Worm (Caenorhabditis elegans) whole organism, young adult: ENCODE data around the gene col-93.

Experiments used
- B0019.2 ChIP-seq: fragments of 200-800 bp; sonication (Bioruptor generic); conservative IDR thresholded peaks from 2 replicates; pipeline ENCODE4 v1.3.6; 2022; ENCODE audit warnings: missing genetic modification reagents, missing genetic modification characterization, missing compliant biosample characterization
- B0261.1 ChIP-seq: sonication (generic microtip); optimal IDR thresholded peaks from 2 replicates; lab custom pipeline; 2016; ENCODE audit warnings: mild to moderate bottlenecking, missing genetic modification characterization, moderate library complexity, missing compliant biosample characterization
- F23B12.7 ChIP-seq: sonication (generic microtip); optimal IDR thresholded peaks from 2 replicates; lab custom pipeline; 2017; ENCODE audit warnings: missing genetic modification characterization, mild to moderate bottlenecking, missing compliant biosample characterization, antibody characterized with exemption, moderate library complexity; ENCODE audit not compliant: insufficient read depth
- F37B4.10 ChIP-seq: fragments of 200-800 bp; sonication (Bioruptor generic); IDR thresholded peaks from 2 replicates; pipeline ENCODE4 v1.3.6; 2022; ENCODE audit warnings: missing genetic modification characterization, missing compliant biosample characterization
- Y53F4B.3 ChIP-seq: fragments of 200-800 bp; sonication (Bioruptor generic); IDR thresholded peaks from 2 replicates; pipeline ENCODE4 v1.3.6; 2022; ENCODE audit warnings: missing genetic modification reagents, missing genetic modification characterization, missing compliant biosample characterization
- Y56A3A.18 ChIP-seq: fragments of 200-800 bp; sonication (Bioruptor generic); IDR thresholded peaks from 2 replicates; pipeline ENCODE4 v1.3.6; 2022; ENCODE audit warnings: missing genetic modification reagents, missing genetic modification characterization, missing compliant biosample characterization
- Y67H2A.10 ChIP-seq: fragments of 200-800 bp; sonication (Bioruptor generic); conservative IDR thresholded peaks from 2 replicates; pipeline ENCODE4 v1.3.6; 2022; ENCODE audit warnings: missing genetic modification reagents, missing genetic modification characterization, missing compliant biosample characterization
- Y95B8A.8 ChIP-seq: fragments of 200-800 bp; sonication (Bioruptor generic); IDR thresholded peaks from 2 replicates; pipeline ENCODE4 v1.3.6; 2022; ENCODE audit warnings: missing genetic modification reagents, missing genetic modification characterization, missing compliant biosample characterization
- attf-5 ChIP-seq: fragments of 200-800 bp; sonication (Bioruptor generic); optimal IDR thresholded peaks from 2 replicates; lab custom pipeline; 2018; ENCODE audit warnings: mild to moderate bottlenecking, missing genetic modification characterization, missing compliant biosample characterization
- cebp-1 ChIP-seq, 2 experiments: fragments of 200-800 bp in 1 of 2; sonication (Bioruptor generic) in 1 of 2; sonication (generic microtip) in 1 of 2; IDR thresholded peaks in 1 of 2; optimal IDR thresholded peaks in 1 of 2; 2 replicates each; pipeline versions ENCODE4 v1.3.6 to Lab custom; 2017 to 2022; ENCODE audit warnings: missing compliant biosample characterization in 2 of 2, missing genetic modification characterization in 2 of 2, mild to moderate bottlenecking in 1 of 2, missing genetic modification reagents in 1 of 2, moderate library complexity in 1 of 2
- ceh-58 ChIP-seq: fragments of 200-800 bp; sonication (Bioruptor generic); IDR thresholded peaks from 2 replicates; pipeline ENCODE4 v1.3.6; 2022; ENCODE audit warnings: missing genetic modification characterization, missing compliant biosample characterization
- die-1 ChIP-seq: sonication (generic microtip); optimal IDR thresholded peaks from 2 replicates; lab custom pipeline; 2016; ENCODE audit warnings: missing genotype, mild to moderate bottlenecking, missing genetic modification characterization, missing compliant biosample characterization
- dox-1 ChIP-seq: fragments of 200-800 bp; sonication (Bioruptor generic); IDR thresholded peaks from 2 replicates; pipeline ENCODE4 v1.3.6; 2022; ENCODE audit warnings: missing genetic modification reagents, missing genetic modification characterization, missing compliant biosample characterization
- dpff-1 ChIP-seq: sonication (generic microtip); optimal IDR thresholded peaks from 2 replicates; lab custom pipeline; 2017; ENCODE audit warnings: mild to moderate bottlenecking, missing genetic modification characterization, missing compliant biosample characterization
- efl-1 ChIP-seq: fragments of 150-350 bp; optimal IDR thresholded peaks from 2 replicates; lab custom pipeline; 2014; ENCODE audit warnings: missing biosample characterization, missing genetic modification reagents, missing genetic modification characterization
- fkh-3 ChIP-seq: sonication (generic microtip); optimal IDR thresholded peaks from 2 replicates; lab custom pipeline; 2016; ENCODE audit warnings: mild to moderate bottlenecking, missing genetic modification characterization, missing compliant biosample characterization
- hlh-26 ChIP-seq: fragments of 200-800 bp; sonication (Bioruptor generic); conservative IDR thresholded peaks from 2 replicates; pipeline ENCODE4 v1.3.6; 2022; ENCODE audit warnings: missing genetic modification reagents, missing genetic modification characterization, missing compliant biosample characterization
- hmg-1.2 ChIP-seq: fragments of 200-800 bp; sonication (Bioruptor generic); IDR thresholded peaks from 2 replicates; pipeline ENCODE4 v1.3.6; 2022; ENCODE audit warnings: missing genetic modification reagents, missing genetic modification characterization, missing compliant biosample characterization
- hsf-1 ChIP-seq: fragments of 200-800 bp; sonication (Bioruptor generic); IDR thresholded peaks from 2 replicates; pipeline ENCODE4 v1.3.6; 2022; ENCODE audit warnings: missing genetic modification reagents, missing genetic modification characterization, missing compliant biosample characterization
- lin-54 ChIP-seq: fragments of 200-800 bp; sonication (Bioruptor generic); optimal IDR thresholded peaks from 2 replicates; lab custom pipeline; 2018; ENCODE audit warnings: mild to moderate bottlenecking, missing genetic modification characterization, missing compliant biosample characterization
- lir-1 ChIP-seq: fragments of 200-800 bp; sonication (Bioruptor generic); conservative IDR thresholded peaks from 2 replicates; pipeline ENCODE4 v1.3.6; 2022; ENCODE audit warnings: missing genetic modification reagents, missing genetic modification characterization, missing compliant biosample characterization
- lsy-27 ChIP-seq: sonication (generic microtip); optimal IDR thresholded peaks from 2 replicates; lab custom pipeline; 2017; ENCODE audit warnings: missing genetic modification characterization, mild to moderate bottlenecking, missing compliant biosample characterization, antibody characterized with exemption, missing genotype, borderline replicate concordance; ENCODE audit not compliant: insufficient read depth
- madf-3 ChIP-seq: fragments of 200-800 bp; sonication (Bioruptor generic); IDR thresholded peaks from 2 replicates; pipeline ENCODE4 v1.3.6; 2022; ENCODE audit warnings: missing genetic modification reagents, missing genetic modification characterization, missing compliant biosample characterization
- madf-8 ChIP-seq: fragments of 200-800 bp; sonication (Bioruptor generic); conservative IDR thresholded peaks from 2 replicates; pipeline ENCODE4 v1.3.6; 2022; ENCODE audit warnings: missing genetic modification reagents, missing genetic modification characterization, missing compliant biosample characterization
- mcd-1 ChIP-seq: fragments of 200-800 bp; sonication (Bioruptor generic); IDR thresholded peaks from 2 replicates; pipeline ENCODE4 v1.3.6; 2022; ENCODE audit warnings: missing genetic modification reagents, missing genetic modification characterization, missing compliant biosample characterization
- mxl-1 ChIP-seq: sonication (generic microtip); optimal IDR thresholded peaks from 2 replicates; lab custom pipeline; 2016; ENCODE audit warnings: missing genetic modification characterization, missing compliant biosample characterization
- nfyb-1 ChIP-seq: fragments of 200-800 bp; sonication (Bioruptor generic); IDR thresholded peaks from 2 replicates; pipeline ENCODE4 v1.3.6; 2022; ENCODE audit warnings: missing genetic modification reagents, missing genetic modification characterization, missing compliant biosample characterization
- nhr-120 ChIP-seq: fragments of 200-800 bp; sonication (Bioruptor generic); IDR thresholded peaks from 2 replicates; pipeline ENCODE4 v1.3.6; 2022; ENCODE audit warnings: missing genetic modification characterization, missing compliant biosample characterization
- nhr-179 ChIP-seq: sonication (generic microtip); optimal IDR thresholded peaks from 2 replicates; lab custom pipeline; 2016; ENCODE audit warnings: mild to moderate bottlenecking, missing genetic modification characterization, missing compliant biosample characterization
- pbrm-1 ChIP-seq: fragments of 200-800 bp; sonication (Bioruptor generic); IDR thresholded peaks from 2 replicates; pipeline ENCODE4 v1.3.6; 2022; ENCODE audit warnings: missing genetic modification reagents, missing genetic modification characterization, missing compliant biosample characterization
- pha-4 ChIP-seq: fragments of 150-350 bp; sonication (generic microtip); optimal IDR thresholded peaks from 2 replicates; lab custom pipeline; 2014; ENCODE audit warnings: missing biosample characterization, missing genetic modification reagents, missing genetic modification characterization
- rcor-1 ChIP-seq: fragments of 200-800 bp; sonication (Bioruptor generic); IDR thresholded peaks from 2 replicates; pipeline ENCODE4 v1.3.6; 2022; ENCODE audit warnings: missing genetic modification reagents, missing genetic modification characterization, missing compliant biosample characterization
- repo-1 ChIP-seq: sonication (generic microtip); optimal IDR thresholded peaks from 2 replicates; lab custom pipeline; 2017; ENCODE audit warnings: mild to moderate bottlenecking, missing genetic modification characterization, missing compliant biosample characterization
- sdz-38 ChIP-seq: sonication (generic microtip); optimal IDR thresholded peaks from 2 replicates; lab custom pipeline; 2016; ENCODE audit warnings: missing genotype, missing genetic modification characterization, missing compliant biosample characterization
- snpc-3.4 ChIP-seq: sonication (generic microtip); optimal IDR thresholded peaks from 2 replicates; lab custom pipeline; 2017; ENCODE audit warnings: missing genetic modification characterization, mild to moderate bottlenecking, missing compliant biosample characterization, antibody characterized with exemption, moderate library complexity, missing genotype, missing genetic modification reagents
- snpc-4 ChIP-seq, 5 experiments: fragments of 150-350 bp in 1 of 5; sonication (generic microtip) in 4 of 5; optimal IDR thresholded peaks; 2 replicates each; lab custom pipeline; 2014 to 2018; ENCODE audit warnings: missing genetic modification characterization in 5 of 5, missing biosample characterization in 3 of 5, antibody characterized with exemption in 2 of 5, mild to moderate bottlenecking in 2 of 5, missing compliant biosample characterization in 2 of 5, missing genotype in 2 of 5, moderate library complexity in 2 of 5, missing genetic modification reagents in 1 of 5
- tbp1 ChIP-seq: fragments of 200-800 bp; sonication (Bioruptor generic); optimal IDR thresholded peaks from 2 replicates; lab custom pipeline; 2018; ENCODE audit warnings: mild to moderate bottlenecking, missing genetic modification characterization, missing compliant biosample characterization
- unc-130 ChIP-seq: sonication (generic microtip); optimal IDR thresholded peaks from 2 replicates; lab custom pipeline; 2016; ENCODE audit warnings: missing genetic modification reagents, missing genetic modification characterization, missing compliant biosample characterization
- zfh-2 ChIP-seq: fragments of 200-800 bp; sonication (Bioruptor generic); conservative IDR thresholded peaks from 2 replicates; pipeline ENCODE4 v1.3.6; 2022; ENCODE audit warnings: missing genetic modification reagents, missing genetic modification characterization, missing compliant biosample characterization
- ztf-26 ChIP-seq: sonication (generic microtip); optimal IDR thresholded peaks from 2 replicates; lab custom pipeline; 2017; ENCODE audit warnings: missing genetic modification characterization, missing compliant biosample characterization
- ztf-28 ChIP-seq: fragments of 200-800 bp; sonication (Bioruptor generic); IDR thresholded peaks from 2 replicates; pipeline ENCODE4 v1.3.6; 2022; ENCODE audit warnings: missing genetic modification reagents, missing genetic modification characterization, missing compliant biosample characterization

Gene col-93

DNA sequence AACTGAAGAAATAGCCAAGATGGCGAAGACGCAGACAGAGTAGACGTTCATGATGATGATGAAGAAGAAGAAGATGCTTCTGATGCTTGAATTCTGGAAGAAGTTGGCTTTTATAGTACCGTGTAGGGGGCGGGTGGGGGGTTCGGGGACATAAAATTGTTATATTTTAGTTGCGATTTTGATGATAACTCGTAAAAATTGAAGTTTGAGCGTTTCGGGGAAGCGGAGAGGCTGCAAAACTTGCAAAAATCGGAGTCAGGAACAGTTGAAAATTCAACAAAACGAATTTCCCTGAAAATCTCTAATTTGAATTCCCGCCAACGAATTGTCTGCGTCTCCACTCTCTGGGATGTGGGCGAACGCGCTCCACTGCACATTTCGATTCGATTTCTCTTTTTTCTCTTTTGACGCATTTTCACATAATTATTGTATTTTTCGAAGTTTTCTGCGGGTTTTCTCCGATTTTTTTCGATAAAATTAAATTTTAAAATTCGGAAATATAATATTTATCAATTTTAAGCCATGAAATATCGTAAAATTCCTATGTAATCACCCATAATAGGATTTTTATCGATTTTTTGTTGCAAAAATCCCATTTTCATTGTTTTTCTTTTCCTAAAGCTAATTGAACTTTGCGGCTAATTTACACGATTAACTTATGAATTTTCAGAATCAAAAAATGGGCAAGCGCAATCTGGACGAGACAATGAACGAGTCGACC, 22.3 kb upstream of the col-93 start, which contains the start of the genes fipr-17 and Y48A6B.3 (continued):
- TF ChIP-seq rcor-1 (GFP tag; lab: Robert Waterston, UW) (peak; percentile 56), tbp1 (GFP tag; lab: Kevin White, UChicago) (peak; percentile 65), mxl-1 (no peak), ztf-28 (GFP tag; lab: Robert Waterston, UW) (0 out of 2 replicates have a peak, but pooled peaks have one; percentile 43), F23B12.7 (tag; lab: Kevin White, UChicago) (peak; percentile 93), madf-8 (peak; percentile 60), pbrm-1 (GFP tag; lab: Robert Waterston, UW) (peak; percentile 46; the same call in 1 of the 2 replicates), fkh-3 (tag; lab: Kevin White, UChicago) (no peak), cebp-1 (GFP tag; IDR thresholded peaks at IDR 0.05; lab: Robert Waterston, UW) (no peak), cebp-1 (tag; optimal IDR thresholded peaks at IDR 0.05; lab: Kevin White, UChicago) (peak; percentile 62), dox-1 (peak; percentile 86), hmg-1.2 (GFP tag; lab: Robert Waterston, UW) (peak; percentile 67), hsf-1 (peak; percentile 65; the same call in 1 of the 2 replicates), repo-1 (tag; lab: Kevin White, UChicago) (no peak), unc-130 (GFP tag; lab: Kevin White, UChicago) (no peak), die-1 (tag; lab: Kevin White, UChicago) (no peak), pha-4 (tag; lab: Kevin White, UChicago) (peak; percentile 62), snpc-3.4 (peak; percentile 69), mcd-1 (peak; percentile 97)

- TF ChIP-seq zfh-2 (GFP tag; lab: Robert Waterston, UW) (peak; percentile 47; the same call in 1 of the 2 replicates), snpc-4 (GFP tag; optimal IDR thresholded peaks at IDR 0.05; lab: Kevin White, UChicago) (no peak), snpc-4 (tag; optimal IDR thresholded peaks at IDR 0.05; lab: Kevin White, UChicago) (peak in 1 of 4 experiments; percentile 52), Y95B8A.8 (no peak)
Observed at ce11 chrIII:11002808-11003207, 17.4 kb upstream of the col-93 start.

DNA sequence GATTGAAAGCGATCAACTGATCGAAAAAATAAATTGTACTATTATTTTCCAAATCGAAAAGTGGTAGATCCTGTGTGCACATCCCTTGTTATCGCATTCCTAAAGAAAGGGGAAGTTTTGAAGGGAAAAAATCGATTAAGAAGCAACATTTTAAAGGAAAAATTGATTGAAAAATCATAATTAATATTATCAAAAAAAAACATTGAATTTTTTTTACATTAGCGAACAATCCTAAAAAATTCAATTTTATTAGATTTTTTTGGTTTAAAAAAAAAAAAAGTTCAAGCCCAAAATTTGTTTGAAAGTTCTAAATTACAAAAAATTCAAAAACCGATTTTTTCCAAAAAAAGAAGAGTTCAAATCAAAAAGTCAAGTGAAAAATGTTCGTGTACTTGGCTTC, 9.7 kb upstream of the col-93 start, which contains the start of gene dmsr-5:
Gene dmsr-5, minus strand, starts transcription at position 101 of the 400 bp plus-strand sequence.
- TF ChIP-seq zfh-2 (GFP tag; lab: Robert Waterston, UW) (no peak), dpff-1 (tag; lab: Kevin White, UChicago) (no peak), attf-5 (GFP tag; lab: Kevin White, UChicago) (no peak), efl-1 (GFP tag; lab: Kevin White, UChicago) (no peak), nhr-120 (no peak), Y56A3A.18 (GFP tag; lab: Robert Waterston, UW) (no peak), B0261.1 (tag; lab: Kevin White, UChicago) (no peak), lin-54 (GFP tag; lab: Kevin White, UChicago) (no peak), madf-3 (GFP tag; lab: Robert Waterston, UW) (no peak), pha-4 (tag; lab: Kevin White, UChicago) (no peak), nfyb-1 (GFP tag; lab: Robert Waterston, UW) (no peak), dox-1 (no peak)

DNA sequence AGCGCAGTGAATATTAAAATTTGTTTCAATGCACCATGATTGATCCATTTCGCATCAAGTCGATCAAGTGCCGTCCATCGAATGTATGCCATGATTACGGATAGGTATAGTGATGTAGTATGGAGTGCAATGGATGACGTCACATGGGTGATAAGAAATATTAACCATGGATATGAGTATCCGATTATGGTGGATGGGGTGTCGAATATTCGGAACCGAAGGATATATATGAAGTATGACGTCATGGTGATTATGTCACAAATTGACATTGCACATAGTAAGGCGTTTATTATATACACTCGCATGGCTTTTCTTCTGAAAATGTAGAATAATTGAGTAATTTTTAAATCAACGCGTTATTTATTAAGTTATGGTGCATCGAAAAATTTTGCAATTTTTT, 8.7 kb upstream of the col-93 start:
- TF ChIP-seq F37B4.10 (GFP tag; lab: Robert Waterston, UW) (no peak), mcd-1 (no peak), sdz-38 (tag; lab: Kevin White, UChicago) (no peak), Y53F4B.3 (GFP tag; lab: Robert Waterston, UW) (no peak), B0019.2 (GFP tag; lab: Robert Waterston, UW) (no peak), efl-1 (GFP tag; lab: Kevin White, UChicago) (no peak), Y67H2A.10 (GFP tag; lab: Robert Waterston, UW) (no peak), pha-4 (tag; lab: Kevin White, UChicago) (no peak), hlh-26 (no peak), zfh-2 (GFP tag; lab: Robert Waterston, UW) (no peak), ceh-58 (GFP tag; lab: Robert Waterston, UW) (no peak), ztf-26 (tag; lab: Kevin White, UChicago) (no peak), lir-1 (GFP tag; lab: Robert Waterston, UW) (no peak), hsf-1 (no peak), nhr-179 (tag; lab: Kevin White, UChicago) (no peak), unc-130 (GFP tag; lab: Kevin White, UChicago) (no peak), B0261.1 (tag; lab: Kevin White, UChicago) (no peak), lsy-27 (tag; lab: Kevin White, UChicago) (no peak)
